Worm (Caenorhabditis elegans) whole organism, young adult: Measurements from ENCODE around the gene rec-8.

Experiments
- B0035.1 ChIP-seq: sonication (generic microtip); optimal IDR thresholded peaks from 2 replicates; lab custom pipeline; 2016; ENCODE audit warnings: missing genetic modification characterization, mild to moderate bottlenecking, missing compliant biosample characterization, missing genotype, missing genetic modification reagents
- B0336.3 ChIP-seq: fragments of 200-800 bp; sonication (Bioruptor generic); IDR thresholded peaks from 2 replicates; pipeline ENCODE4 v1.3.6; 2022; ENCODE audit warnings: missing genetic modification characterization, missing compliant biosample characterization
- C06A6.2 ChIP-seq: fragments of 200-800 bp; sonication (Bioruptor generic); conservative IDR thresholded peaks from 2 replicates; pipeline ENCODE4 v1.3.6; 2022; ENCODE audit warnings: missing genetic modification characterization, missing compliant biosample characterization
- D2030.7 ChIP-seq: fragments of 200-800 bp; sonication (Bioruptor generic); IDR thresholded peaks from 2 replicates; pipeline ENCODE4 v1.3.6; 2022; ENCODE audit warnings: missing genetic modification reagents, missing genetic modification characterization, missing compliant biosample characterization
- F10E7.11 ChIP-seq: sonication (generic microtip); optimal IDR thresholded peaks from 2 replicates; lab custom pipeline; 2017; ENCODE audit warnings: mild to moderate bottlenecking, missing genetic modification characterization, moderate library complexity, missing compliant biosample characterization
- F23B12.7 ChIP-seq: sonication (generic microtip); optimal IDR thresholded peaks from 2 replicates; lab custom pipeline; 2017; ENCODE audit warnings: missing genetic modification characterization, mild to moderate bottlenecking, missing compliant biosample characterization, antibody characterized with exemption, moderate library complexity; ENCODE audit not compliant: insufficient read depth
- F33H1.4 ChIP-seq: fragments of 200-800 bp; sonication (Bioruptor generic); IDR thresholded peaks from 2 replicates; pipeline ENCODE4 v1.3.6; 2022; ENCODE audit warnings: missing genetic modification reagents, missing genetic modification characterization, missing compliant biosample characterization
- F49E8.2 ChIP-seq: sonication (generic microtip); optimal IDR thresholded peaks from 3 replicates; lab custom pipeline; 2017; ENCODE audit warnings: missing genetic modification characterization, mild to moderate bottlenecking, missing compliant biosample characterization, antibody characterized with exemption, moderate library complexity; ENCODE audit not compliant: insufficient read depth
- K11D2.4 ChIP-seq: fragments of 200-800 bp; sonication (Bioruptor generic); IDR thresholded peaks from 2 replicates; pipeline ENCODE4 v1.3.6; 2022; ENCODE audit warnings: missing genetic modification reagents, missing genetic modification characterization, missing compliant biosample characterization
- Y53F4B.3 ChIP-seq: fragments of 200-800 bp; sonication (Bioruptor generic); IDR thresholded peaks from 2 replicates; pipeline ENCODE4 v1.3.6; 2022; ENCODE audit warnings: missing genetic modification reagents, missing genetic modification characterization, missing compliant biosample characterization
- Y56A3A.18 ChIP-seq: fragments of 200-800 bp; sonication (Bioruptor generic); IDR thresholded peaks from 2 replicates; pipeline ENCODE4 v1.3.6; 2022; ENCODE audit warnings: missing genetic modification reagents, missing genetic modification characterization, missing compliant biosample characterization
- ZK185.1 ChIP-seq: sonication (generic microtip); optimal IDR thresholded peaks from 2 replicates; lab custom pipeline; 2016; ENCODE audit warnings: mild to moderate bottlenecking, missing genetic modification characterization, missing compliant biosample characterization; ENCODE audit not compliant: poor library complexity, severe bottlenecking
- akir-1 ChIP-seq: fragments of 200-800 bp; sonication (Bioruptor generic); optimal IDR thresholded peaks from 2 replicates; lab custom pipeline; 2018; ENCODE audit warnings: mild to moderate bottlenecking, missing genetic modification characterization, moderate library complexity, missing compliant biosample characterization
- ama-1 ChIP-seq, 3 experiments: fragments of 150-350 bp in 1 of 3; sonication (generic microtip) in 2 of 3; optimal IDR thresholded peaks; 2 replicates each; lab custom pipeline; 2014 to 2018; ENCODE audit warnings: missing biosample characterization in 2 of 3, missing genetic modification characterization in 2 of 3, missing genetic modification reagents in 2 of 3
- aptf-3 ChIP-seq: fragments of 200-800 bp; sonication (Bioruptor generic); IDR thresholded peaks from 2 replicates; pipeline ENCODE4 v1.3.6; 2022; ENCODE audit warnings: missing genetic modification characterization, missing compliant biosample characterization
- attf-5 ChIP-seq: fragments of 200-800 bp; sonication (Bioruptor generic); optimal IDR thresholded peaks from 2 replicates; lab custom pipeline; 2018; ENCODE audit warnings: mild to moderate bottlenecking, missing genetic modification characterization, missing compliant biosample characterization
- ccch-3 ChIP-seq: fragments of 200-800 bp; sonication (Bioruptor generic); optimal IDR thresholded peaks from 2 replicates; lab custom pipeline; 2018; ENCODE audit warnings: mild to moderate bottlenecking, missing genetic modification characterization, missing compliant biosample characterization
- cebp-1 ChIP-seq, 2 experiments: fragments of 200-800 bp in 1 of 2; sonication (Bioruptor generic) in 1 of 2; sonication (generic microtip) in 1 of 2; IDR thresholded peaks in 1 of 2; optimal IDR thresholded peaks in 1 of 2; 2 replicates each; pipeline versions ENCODE4 v1.3.6 to Lab custom; 2017 to 2022; ENCODE audit warnings: missing compliant biosample characterization in 2 of 2, missing genetic modification characterization in 2 of 2, mild to moderate bottlenecking in 1 of 2, missing genetic modification reagents in 1 of 2, moderate library complexity in 1 of 2
- ceh-100 ChIP-seq: fragments of 200-800 bp; sonication (Bioruptor generic); IDR thresholded peaks from 2 replicates; pipeline ENCODE4 v1.3.6; 2022; ENCODE audit warnings: missing genetic modification reagents, missing genetic modification characterization, missing compliant biosample characterization
- ceh-27 ChIP-seq: fragments of 200-800 bp; sonication (Bioruptor generic); optimal IDR thresholded peaks from 2 replicates; lab custom pipeline; 2018; ENCODE audit warnings: mild to moderate bottlenecking, missing genetic modification characterization, moderate library complexity, missing compliant biosample characterization
- chd-7 ChIP-seq: sonication (generic microtip); optimal IDR thresholded peaks from 2 replicates; lab custom pipeline; 2016; ENCODE audit warnings: mild to moderate bottlenecking, missing genetic modification characterization, moderate library complexity, missing compliant biosample characterization
- dpff-1 ChIP-seq: sonication (generic microtip); optimal IDR thresholded peaks from 2 replicates; lab custom pipeline; 2017; ENCODE audit warnings: mild to moderate bottlenecking, missing genetic modification characterization, missing compliant biosample characterization
- efl-1 ChIP-seq: fragments of 150-350 bp; optimal IDR thresholded peaks from 2 replicates; lab custom pipeline; 2014; ENCODE audit warnings: missing biosample characterization, missing genetic modification reagents, missing genetic modification characterization
- ekl-4 ChIP-seq: fragments of 200-800 bp; sonication (Bioruptor generic); IDR thresholded peaks from 2 replicates; pipeline ENCODE4 v1.3.6; 2022; ENCODE audit warnings: missing genetic modification reagents, missing genetic modification characterization, missing compliant biosample characterization
- gei-17 ChIP-seq: fragments of 200-800 bp; sonication (Bioruptor generic); optimal IDR thresholded peaks from 2 replicates; lab custom pipeline; 2018; ENCODE audit warnings: mild to moderate bottlenecking, missing genetic modification characterization, missing compliant biosample characterization
- hlh-12 ChIP-seq: sonication (generic microtip); optimal IDR thresholded peaks from 2 replicates; lab custom pipeline; 2016; ENCODE audit warnings: missing genetic modification characterization, missing compliant biosample characterization
- hlh-26 ChIP-seq: fragments of 200-800 bp; sonication (Bioruptor generic); conservative IDR thresholded peaks from 2 replicates; pipeline ENCODE4 v1.3.6; 2022; ENCODE audit warnings: missing genetic modification reagents, missing genetic modification characterization, missing compliant biosample characterization
- hmg-20 ChIP-seq: fragments of 200-800 bp; sonication (Bioruptor generic); IDR thresholded peaks from 2 replicates; pipeline ENCODE4 v1.3.6; 2022; ENCODE audit warnings: missing genetic modification reagents, missing genetic modification characterization, missing compliant biosample characterization
- lin-35 ChIP-seq, 3 experiments: fragments of 150-350 bp in 2 of 3; sonication (generic microtip) in 1 of 3; optimal IDR thresholded peaks; 2 replicates each; lab custom pipeline; 2014 to 2018; ENCODE audit warnings: missing biosample characterization in 3 of 3, missing genetic modification characterization in 3 of 3, missing genetic modification reagents in 3 of 3
- lin-40 ChIP-seq: sonication (generic microtip); optimal IDR thresholded peaks from 2 replicates; lab custom pipeline; 2016; ENCODE audit warnings: missing genetic modification characterization, mild to moderate bottlenecking, missing compliant biosample characterization, missing genotype, missing genetic modification reagents
- lin-54 ChIP-seq: fragments of 200-800 bp; sonication (Bioruptor generic); optimal IDR thresholded peaks from 2 replicates; lab custom pipeline; 2018; ENCODE audit warnings: mild to moderate bottlenecking, missing genetic modification characterization, missing compliant biosample characterization
- mcd-1 ChIP-seq: fragments of 200-800 bp; sonication (Bioruptor generic); IDR thresholded peaks from 2 replicates; pipeline ENCODE4 v1.3.6; 2022; ENCODE audit warnings: missing genetic modification reagents, missing genetic modification characterization, missing compliant biosample characterization
- nfya-2 ChIP-seq: fragments of 200-800 bp; sonication (Bioruptor generic); IDR thresholded peaks from 2 replicates; pipeline ENCODE4 v1.3.6; 2022; ENCODE audit warnings: missing genetic modification reagents, missing genetic modification characterization, missing compliant biosample characterization
- pbrm-1 ChIP-seq: fragments of 200-800 bp; sonication (Bioruptor generic); IDR thresholded peaks from 2 replicates; pipeline ENCODE4 v1.3.6; 2022; ENCODE audit warnings: missing genetic modification reagents, missing genetic modification characterization, missing compliant biosample characterization
- repo-1 ChIP-seq: sonication (generic microtip); optimal IDR thresholded peaks from 2 replicates; lab custom pipeline; 2017; ENCODE audit warnings: mild to moderate bottlenecking, missing genetic modification characterization, missing compliant biosample characterization
- rpc-1 ChIP-seq, 2 experiments: fragments of 150-350 bp in 1 of 2; sonication (generic microtip) in 1 of 2; optimal IDR thresholded peaks; 2 replicates each; lab custom pipeline; 2014 to 2018; ENCODE audit warnings: missing biosample characterization in 1 of 2, missing genetic modification characterization in 1 of 2, missing genetic modification reagents in 1 of 2, missing genotype in 1 of 2
- snpc-1.1 ChIP-seq: sonication (generic microtip); optimal IDR thresholded peaks from 2 replicates; lab custom pipeline; 2017; ENCODE audit warnings: missing genetic modification characterization, mild to moderate bottlenecking, missing compliant biosample characterization, antibody characterized with exemption, moderate library complexity, missing genotype, missing genetic modification reagents; ENCODE audit not compliant: insufficient read depth
- snpc-1.3 ChIP-seq: sonication (generic microtip); optimal IDR thresholded peaks from 2 replicates; lab custom pipeline; 2017; ENCODE audit warnings: missing genetic modification characterization, mild to moderate bottlenecking, missing compliant biosample characterization, antibody characterized with exemption, moderate library complexity, missing genotype, missing genetic modification reagents; ENCODE audit not compliant: insufficient read depth
- snpc-3.4 ChIP-seq: sonication (generic microtip); optimal IDR thresholded peaks from 2 replicates; lab custom pipeline; 2017; ENCODE audit warnings: missing genetic modification characterization, mild to moderate bottlenecking, missing compliant biosample characterization, antibody characterized with exemption, moderate library complexity, missing genotype, missing genetic modification reagents
- snpc-4 ChIP-seq, 5 experiments: fragments of 150-350 bp in 1 of 5; sonication (generic microtip) in 4 of 5; optimal IDR thresholded peaks; 2 replicates each; lab custom pipeline; 2014 to 2018; ENCODE audit warnings: missing genetic modification characterization in 5 of 5, missing biosample characterization in 3 of 5, antibody characterized with exemption in 2 of 5, mild to moderate bottlenecking in 2 of 5, missing compliant biosample characterization in 2 of 5, missing genotype in 2 of 5, moderate library complexity in 2 of 5, missing genetic modification reagents in 1 of 5
- tbp1 ChIP-seq: fragments of 200-800 bp; sonication (Bioruptor generic); optimal IDR thresholded peaks from 2 replicates; lab custom pipeline; 2018; ENCODE audit warnings: mild to moderate bottlenecking, missing genetic modification characterization, missing compliant biosample characterization
- unc-130 ChIP-seq: sonication (generic microtip); optimal IDR thresholded peaks from 2 replicates; lab custom pipeline; 2016; ENCODE audit warnings: missing genetic modification reagents, missing genetic modification characterization, missing compliant biosample characterization

Gene rec-8

DNA sequence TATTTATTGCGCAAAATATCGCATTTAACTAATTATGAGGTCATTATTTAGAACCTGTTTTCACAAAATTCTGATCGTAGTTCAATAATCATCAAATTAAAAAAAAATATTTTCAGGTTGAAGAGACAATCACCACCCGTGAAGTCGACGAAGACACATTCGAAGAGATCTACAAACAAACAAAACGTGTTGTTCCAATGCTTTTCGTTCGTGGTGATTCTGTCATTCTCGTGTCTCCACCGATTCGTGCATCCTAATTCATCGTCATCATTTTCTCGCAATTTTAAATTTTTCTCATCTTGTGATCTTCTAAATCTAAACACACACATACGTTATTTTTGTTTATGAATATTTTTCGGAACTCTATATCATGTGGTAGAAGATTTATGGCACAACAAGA, 35.8 kb upstream of the rec-8 start (continued):
- TF ChIP-seq C06A6.2 (no peak), mcd-1 (GFP tag; lab: Robert Waterston, UW) (peak; percentile 51), B0035.1 (peak; percentile 74), repo-1 (tag; lab: Kevin White, UChicago) (peak; percentile 82), K11D2.4 (GFP tag; lab: Robert Waterston, UW) (peak; percentile 60), hmg-20 (GFP tag; lab: Robert Waterston, UW) (0 out of 2 replicates have a peak, but pooled peaks have one; percentile 3), hlh-26 (GFP tag; lab: Robert Waterston, UW) (no peak), B0336.3 (GFP tag; lab: Robert Waterston, UW) (peak; percentile 70), snpc-1.3 (no peak), pbrm-1 (GFP tag; lab: Robert Waterston, UW) (peak; percentile 71), cebp-1 (GFP tag; IDR thresholded peaks at IDR 0.05; lab: Robert Waterston, UW) (no peak), cebp-1 (tag; optimal IDR thresholded peaks at IDR 0.05; lab: Kevin White, UChicago) (peak; percentile 56), Y56A3A.18 (peak; percentile 67; the same call in 1 of the 2 replicates), dpff-1 (tag; lab: Kevin White, UChicago) (peak; percentile 50)

DNA sequence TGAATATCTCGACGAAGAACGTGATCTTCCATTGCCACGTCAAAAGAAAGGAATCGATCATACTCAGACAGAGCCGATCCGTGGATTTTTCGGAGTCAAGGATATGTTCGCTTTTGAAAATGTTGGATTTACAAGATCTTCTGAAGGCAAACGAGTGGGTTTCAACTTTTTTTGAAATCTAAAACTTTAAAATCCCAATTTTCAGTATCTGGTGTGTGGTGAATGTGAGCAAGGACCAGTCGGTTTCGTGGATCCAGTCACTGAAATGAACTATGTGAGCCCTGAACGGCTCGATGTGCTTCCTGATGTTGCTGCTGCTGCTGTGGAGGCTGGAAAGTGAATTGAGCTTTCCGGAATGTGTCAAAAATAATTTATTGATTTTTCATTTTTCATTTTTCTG, 33.9 kb upstream of the rec-8 start, which contains the start of gene lsm-3:
lsm-3 (plus strand) TSS at position 301 of the 400 bp plus-strand sequence.
- TF ChIP-seq hlh-12 (tag; lab: Kevin White, UChicago): no peak
- TF ChIP-seq aptf-3 (GFP tag; lab: Robert Waterston, UW): no peak
- no peak for TF ChIP-seq Y53F4B.3
- TF ChIP-seq ama-1 (optimal IDR thresholded peaks at IDR 0.05; lab: Kevin White, UChicago): no peak
- no peak for TF ChIP-seq ama-1 (GFP tag; optimal IDR thresholded peaks at IDR 0.05; lab: Kevin White, UChicago)
- no peak for TF ChIP-seq rpc-1 (optimal IDR thresholded peaks at IDR 0.05; lab: Kevin White, UChicago)
- TF ChIP-seq rpc-1 (tag; optimal IDR thresholded peaks at IDR 0.05; lab: Kevin White, UChicago): no peak

DNA sequence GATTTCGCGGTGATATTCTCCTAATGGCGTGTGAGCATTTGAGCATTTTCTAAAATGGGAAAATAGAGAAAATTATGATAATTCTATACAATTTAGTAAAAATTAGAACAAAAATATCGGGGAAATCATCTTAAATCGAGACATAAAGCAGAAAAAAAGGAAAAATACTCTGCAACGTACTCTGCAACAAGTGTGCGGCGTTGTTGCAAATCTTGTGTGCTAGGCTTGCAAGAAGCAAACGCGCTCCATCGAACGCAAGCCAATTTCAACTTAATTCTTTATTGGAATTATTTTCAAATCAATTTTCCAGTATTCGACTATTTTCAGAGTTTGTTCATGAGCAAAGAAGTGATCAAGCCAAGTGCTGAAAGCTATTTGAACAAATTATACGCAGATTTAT, 33.0 kb upstream of the rec-8 start, which contains the start of the genes Y62E10A.20, Y62E10A.23 and mdt-9:
Y62E10A.20 (minus strand) TSS at position 49 of the 400 bp plus-strand sequence.
Y62E10A.23 (plus strand) TSS at position 282 of the 400 bp plus-strand sequence.
mdt-9 (plus strand) TSS at position 338 of the 400 bp plus-strand sequence.
- TF ChIP-seq akir-1 (GFP tag; lab: Kevin White, UChicago) (no peak), unc-130 (GFP tag; lab: Kevin White, UChicago) (peak; percentile 50), nfya-2 (GFP tag; lab: Robert Waterston, UW) (no peak), snpc-3.4 (tag; lab: Kevin White, UChicago) (peak; percentile 3), F23B12.7 (tag; lab: Kevin White, UChicago) (peak; percentile 41), lin-35 (GFP tag; optimal IDR thresholded peaks at IDR 0.05; lab: Kevin White, UChicago) (peak in 1 of 3 experiments; percentile 73), cebp-1 (GFP tag; IDR thresholded peaks at IDR 0.05; lab: Robert Waterston, UW) (no peak), cebp-1 (tag; optimal IDR thresholded peaks at IDR 0.05; lab: Kevin White, UChicago) (peak; percentile 45), efl-1 (peak; percentile 38), gei-17 (GFP tag; lab: Kevin White, UChicago) (no peak), mcd-1 (GFP tag; lab: Robert Waterston, UW) (peak; percentile 91), D2030.7 (GFP tag; lab: Robert Waterston, UW) (peak; percentile 40), ccch-3 (GFP tag; lab: Kevin White, UChicago) (no peak), snpc-4 (GFP tag; optimal IDR thresholded peaks at IDR 0.05; lab: Kevin White, UChicago) (no peak), snpc-4 (tag; optimal IDR thresholded peaks at IDR 0.05; lab: Kevin White, UChicago) (peak; percentile 5 to 81 (median 66)), ceh-27 (GFP tag; lab: Kevin White, UChicago) (peak; percentile 25), F49E8.2 (tag; lab: Kevin White, UChicago) (peak; percentile 69), lin-54 (GFP tag; lab: Kevin White, UChicago) (peak; percentile 29), ceh-100 (GFP tag; lab: Robert Waterston, UW) (peak; percentile 63), snpc-1.1 (tag; lab: Kevin White, UChicago) (peak; percentile 61), lin-40 (tag; lab: Kevin White, UChicago) (peak; percentile 47), F33H1.4 (GFP tag; lab: Robert Waterston, UW) (peak; percentile 46), ekl-4 (GFP tag; lab: Robert Waterston, UW) (no peak), ZK185.1 (tag; lab: Kevin White, UChicago) (peak; percentile 17), attf-5 (GFP tag; lab: Kevin White, UChicago) (peak; percentile 74), chd-7 (tag; lab: Kevin White, UChicago) (no peak), tbp1 (GFP tag; lab: Kevin White, UChicago) (peak; percentile 42), rpc-1 (optimal IDR thresholded peaks at IDR 0.05; lab: Kevin White, UChicago) (peak; percentile 39), rpc-1 (tag; optimal IDR thresholded peaks at IDR 0.05; lab: Kevin White, UChicago) (no peak), F10E7.11 (tag; lab: Kevin White, UChicago) (no peak)
